Worm (Caenorhabditis elegans): ENCODE data around the gene fut-2.

The fut-2 gene

DNA sequence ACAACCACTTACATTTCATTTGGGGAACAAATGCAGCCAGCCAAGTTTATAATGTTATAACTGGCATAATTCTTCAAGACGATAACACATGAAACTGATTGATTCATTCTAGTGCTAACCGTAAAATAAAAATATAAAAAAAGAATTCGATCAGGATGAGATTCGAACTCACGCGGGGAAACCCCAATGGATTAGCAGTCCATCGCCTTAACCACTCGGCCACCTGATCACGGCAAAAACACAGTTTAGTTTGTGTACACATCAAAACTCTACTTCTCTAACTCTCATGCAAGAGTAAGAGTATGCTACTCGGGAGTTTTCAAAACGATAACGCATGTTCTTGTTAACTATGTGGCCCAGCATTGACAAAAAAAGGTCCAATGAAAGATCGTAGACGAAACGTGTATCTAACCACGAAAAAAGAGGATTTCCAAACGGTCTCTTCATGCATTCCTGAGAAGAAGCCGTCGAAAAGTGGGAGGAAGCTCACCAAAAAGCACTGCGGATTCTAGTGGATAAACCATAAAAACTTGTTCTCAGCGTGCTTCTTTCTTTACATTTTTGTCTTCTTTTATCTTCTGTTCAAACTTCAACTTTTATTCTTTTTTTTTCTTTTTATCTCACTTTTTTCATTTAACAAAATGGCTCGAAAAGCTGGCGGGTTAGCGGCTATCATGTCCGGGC, 23.8 kb downstream of the fut-2 start, which contains the start of gene twk-10 (continued):
- TF ChIP-seq unc-130 (GFP tag; optimal IDR thresholded peaks at IDR 0.05) (no peak), ceh-27 (GFP tag; optimal IDR thresholded peaks at IDR 0.05) (no peak), gei-17 (GFP tag; optimal IDR thresholded peaks at IDR 0.05) (no peak), dpff-1 (tag; optimal IDR thresholded peaks at IDR 0.05) (no peak), B0336.3 (GFP tag; IDR thresholded peaks at IDR 0.05) (no peak)

DNA sequence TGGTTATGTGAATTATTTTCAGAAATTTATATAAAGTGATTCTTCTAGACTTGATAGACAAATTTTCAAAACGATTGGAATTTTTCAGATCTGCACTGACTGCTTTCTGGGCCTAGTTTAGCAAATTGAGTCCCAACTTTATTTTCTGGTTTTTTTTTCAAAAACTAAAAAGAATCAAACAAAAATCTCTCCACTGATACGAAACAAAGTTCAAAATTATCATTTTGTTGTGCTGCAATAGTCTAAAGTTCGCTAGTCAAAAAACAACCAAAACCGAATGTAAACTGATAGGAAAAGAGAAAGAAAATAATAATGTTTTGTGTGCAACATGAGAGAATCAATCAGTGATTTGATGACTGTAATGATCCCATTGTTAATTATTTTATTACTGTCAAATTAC, 25.8 kb downstream of the fut-2 start, which contains the start of gene lipl-4:
lipl-4 (plus strand) TSS at position 301 of the 400 bp plus-strand sequence.
- TF ChIP-seq tbx-9 (tag; optimal IDR thresholded peaks at IDR 0.05; ENCODE audit: borderline replicate concordance) = no peak
- TF ChIP-seq nhr-120 (GFP tag; IDR thresholded peaks at IDR 0.05) = no peak
- no peak for TF ChIP-seq attf-5 (GFP tag; optimal IDR thresholded peaks at IDR 0.05)
- TF ChIP-seq K12H6.12 (tag; optimal IDR thresholded peaks at IDR 0.05) = no peak
- TF ChIP-seq ztf-18 (tag; optimal IDR thresholded peaks at IDR 0.05) = no peak
- no peak for TF ChIP-seq lir-1 (GFP tag; conservative IDR thresholded peaks at IDR 0.05)
- TF ChIP-seq snpc-4 (GFP tag; optimal IDR thresholded peaks at IDR 0.05) = no peak
- no peak for TF ChIP-seq snpc-4 (tag; optimal IDR thresholded peaks at IDR 0.05)
- no peak for TF ChIP-seq cebp-1 (GFP tag; IDR thresholded peaks at IDR 0.05)
- no peak for TF ChIP-seq cebp-1 (tag; optimal IDR thresholded peaks at IDR 0.05)
- no peak for TF ChIP-seq him-1 (tag; optimal IDR thresholded peaks at IDR 0.05)
- no peak for TF ChIP-seq lsy-27 (tag; optimal IDR thresholded peaks at IDR 0.05; ENCODE audit: borderline replicate concordance, insufficient read depth)
- no peak for TF ChIP-seq F33H1.4 (GFP tag; IDR thresholded peaks at IDR 0.05)
- TF ChIP-seq rcor-1 (GFP tag; IDR thresholded peaks at IDR 0.05) = no peak
- no peak for TF ChIP-seq xnd-1 (tag; optimal IDR thresholded peaks at IDR 0.05)
- TF ChIP-seq Y53F4B.3 (GFP tag; IDR thresholded peaks at IDR 0.05) = no peak
- no peak for TF ChIP-seq ets-4 (GFP tag; optimal IDR thresholded peaks at IDR 0.05)
- TF ChIP-seq F57C9.4 (tag; optimal IDR thresholded peaks at IDR 0.05) = no peak
- TF ChIP-seq egl-18 (GFP tag; IDR thresholded peaks at IDR 0.05) = no peak
- TF ChIP-seq hmg-1.2 (GFP tag; IDR thresholded peaks at IDR 0.05) = no peak
- no peak for TF ChIP-seq pbrm-1 (GFP tag; IDR thresholded peaks at IDR 0.05)
- TF ChIP-seq nhr-179 (tag; optimal IDR thresholded peaks at IDR 0.05) = no peak

DNA sequence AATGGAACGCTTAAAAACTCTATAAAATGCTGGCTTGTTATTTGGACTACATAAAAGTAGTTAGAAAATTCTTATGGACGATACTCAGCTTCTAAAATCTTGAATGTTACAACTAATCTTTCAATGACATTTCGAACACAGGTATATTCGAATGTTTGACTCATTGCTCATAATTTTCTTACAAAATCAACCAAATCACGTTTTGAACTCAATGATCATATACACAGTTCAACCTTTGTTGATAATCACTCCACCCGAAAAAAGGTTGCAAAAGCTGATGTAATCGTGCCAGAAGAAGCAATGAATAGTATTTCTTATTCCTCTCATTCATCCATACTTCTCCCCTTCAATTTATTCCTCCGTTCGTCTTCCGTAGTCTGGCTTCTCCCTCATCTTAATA, 26.5 kb downstream of the fut-2 start, which contains the start of gene K04A8.20:
K04A8.20 (plus strand) TSS at position 301 of the 400 bp plus-strand sequence.
- TF ChIP-seq xnd-1 (tag; optimal IDR thresholded peaks at IDR 0.05) = no peak
- TF ChIP-seq D2030.7 (GFP tag; IDR thresholded peaks at IDR 0.05) = no peak
- TF ChIP-seq mcd-1 (GFP tag; IDR thresholded peaks at IDR 0.05) = no peak
- TF ChIP-seq C17E4.6 (GFP tag; IDR thresholded peaks at IDR 0.05) = no peak
- TF ChIP-seq F49E8.2 (tag; optimal IDR thresholded peaks at IDR 0.05; ENCODE audit: insufficient read depth) = no peak
- TF ChIP-seq zfh-2 (GFP tag; conservative IDR thresholded peaks at IDR 0.05) = no peak
- TF ChIP-seq ztf-22 (GFP tag; optimal IDR thresholded peaks at IDR 0.05) = no peak
- no peak for TF ChIP-seq sea-2 (GFP tag; IDR thresholded peaks at IDR 0.05)
- no peak for TF ChIP-seq K11D2.4 (GFP tag; IDR thresholded peaks at IDR 0.05)
- TF ChIP-seq tbp1 (GFP tag; optimal IDR thresholded peaks at IDR 0.05) = no peak
- TF ChIP-seq lsl-1 (GFP tag; optimal IDR thresholded peaks at IDR 0.05) = no peak
- no peak for TF ChIP-seq hsf-1 (GFP tag; IDR thresholded peaks at IDR 0.05)
- no peak for TF ChIP-seq unc-62 (GFP tag; optimal IDR thresholded peaks at IDR 0.05)
- TF ChIP-seq hlh-12 (tag; optimal IDR thresholded peaks at IDR 0.05) = no peak
- TF ChIP-seq T07F8.4 (tag; optimal IDR thresholded peaks at IDR 0.05) = no peak
- TF ChIP-seq ceh-27 (GFP tag; optimal IDR thresholded peaks at IDR 0.05) = no peak
